Fruit fly (Drosophila melanogaster) Kc167 (cell line): ENCODE measurements around the gene CG17781.

Experiments
- h ChIP-seq: fragments of >200 bp; optimal IDR thresholded peaks from 3 replicates; lab custom pipeline; 2018; ENCODE audit warnings: missing external identifiers
- psq ChIP-seq: fragments of >200 bp; optimal IDR thresholded peaks from 2 replicates; lab custom pipeline; 2017; ENCODE audit warnings: missing external identifiers
- ttk ChIP-seq: sonication (Bioruptor generic); optimal IDR thresholded peaks from 2 replicates; lab custom pipeline; 2017; ENCODE audit warnings: missing external identifiers

dm6 chr3R:24362838-24363237, 12.6 kb downstream of the CG17781 start, which contains the start of gene CG33340:
- TF ChIP-seq ttk (lab: Kevin White, UChicago) (no peak), psq (lab: Kevin White, UChicago) (no peak), h (no peak)
